Fruit fly (Drosophila melanogaster) whole organism, embryonic: Measurements from ENCODE around the gene Nepl3.

Experiments used
- Atf-2 ChIP-seq: fragments of 200-800 bp; sonication (Bioruptor generic); optimal IDR thresholded peaks from 2 replicates; lab custom pipeline; 2016; ENCODE audit warnings: missing biosample characterization, missing genetic modification characterization
- B-H1 ChIP-seq: fragments of 200-800 bp; sonication (Bioruptor generic); IDR thresholded peaks from 3 replicates; pipeline ENCODE4 v1.3.6; 2022; ENCODE audit warnings: missing biosample characterization, missing genetic modification characterization
- CG10147 ChIP-seq: fragments of 200-800 bp; sonication (Bioruptor generic); optimal IDR thresholded peaks from 2 replicates; lab custom pipeline; 2019; ENCODE audit warnings: missing biosample characterization, mild to moderate bottlenecking, missing genetic modification characterization, moderate library complexity
- CG10431 ChIP-seq: fragments of 200-800 bp; sonication (Bioruptor generic); optimal IDR thresholded peaks from 3 replicates; lab custom pipeline; 2018; ENCODE audit warnings: missing biosample characterization, mild to moderate bottlenecking, missing genetic modification characterization
- CG10654 ChIP-seq: fragments of 200-800 bp; sonication (Bioruptor generic); optimal IDR thresholded peaks from 2 replicates; lab custom pipeline; 2016; ENCODE audit warnings: missing biosample characterization, missing genetic modification characterization
- CG13287 ChIP-seq: fragments of 200-800 bp; sonication (Bioruptor generic); IDR thresholded peaks from 2 replicates; pipeline ENCODE4 v1.3.6; 2022; ENCODE audit warnings: missing biosample characterization, missing genetic modification characterization; ENCODE audit not compliant: partially characterized antibody
- CG14050 ChIP-seq: fragments of 200-800 bp; sonication (Bioruptor generic); IDR thresholded peaks from 3 replicates; pipeline ENCODE4 v1.3.6; 2022; ENCODE audit warnings: missing biosample characterization, missing genetic modification characterization
- CG16779 ChIP-seq: fragments of 200-800 bp; sonication (Bioruptor generic); IDR thresholded peaks from 2 replicates; pipeline ENCODE4 v1.3.6; 2022; ENCODE audit warnings: missing biosample characterization, missing genetic modification characterization
- CG1832 ChIP-seq: fragments of 200-800 bp; sonication (Bioruptor generic); optimal IDR thresholded peaks from 2 replicates; lab custom pipeline; 2017; ENCODE audit warnings: missing biosample characterization, mild to moderate bottlenecking, missing genetic modification characterization, inconsistent platforms
- CG2712 ChIP-seq: fragments of 200-800 bp; optimal IDR thresholded peaks from 3 replicates; lab custom pipeline; 2019; ENCODE audit warnings: missing biosample characterization, mild to moderate bottlenecking, missing genetic modification characterization, moderate library complexity
- CG32772 ChIP-seq: fragments of 200-800 bp; sonication (Bioruptor generic); IDR thresholded peaks from 2 replicates; pipeline ENCODE4 v1.3.6; 2022; ENCODE audit warnings: missing biosample characterization, missing genetic modification characterization
- CG34224 ChIP-seq: fragments of 200-800 bp; sonication (Bioruptor generic); IDR thresholded peaks from 3 replicates; pipeline ENCODE4 v1.3.6; 2022; ENCODE audit warnings: missing biosample characterization, missing genetic modification characterization; ENCODE audit not compliant: partially characterized antibody
- CG4707 ChIP-seq: fragments of 200-800 bp; sonication (Bioruptor generic); optimal IDR thresholded peaks from 2 replicates; lab custom pipeline; 2018; ENCODE audit warnings: missing biosample characterization, mild to moderate bottlenecking, missing genetic modification characterization, moderate library complexity
- CG6854 ChIP-seq: fragments of 200-800 bp; sonication (Bioruptor generic); optimal IDR thresholded peaks from 3 replicates; lab custom pipeline; 2017; ENCODE audit warnings: missing biosample characterization, mild to moderate bottlenecking, missing genetic modification characterization
- CG7372 ChIP-seq: fragments of 200-800 bp; sonication (Bioruptor generic); IDR thresholded peaks from 2 replicates; pipeline ENCODE4 v1.3.6; 2022; ENCODE audit warnings: missing biosample characterization, missing genetic modification characterization
- CG8924 ChIP-seq: fragments of 200-800 bp; optimal IDR thresholded peaks from 3 replicates; lab custom pipeline; 2019; ENCODE audit warnings: missing biosample characterization, mild to moderate bottlenecking, missing genetic modification characterization, moderate library complexity
- CoRest ChIP-seq: fragments of 200-800 bp; sonication (Bioruptor generic); optimal IDR thresholded peaks from 3 replicates; lab custom pipeline; 2018; ENCODE audit warnings: missing biosample characterization, mild to moderate bottlenecking, missing genetic modification characterization, moderate library complexity
- Dip3 ChIP-seq: fragments of 200-800 bp; sonication (Bioruptor generic); optimal IDR thresholded peaks from 3 replicates; lab custom pipeline; 2016; ENCODE audit warnings: missing biosample characterization, missing genetic modification characterization
- Dll ChIP-seq: fragments of 200-800 bp; sonication (Bioruptor generic); IDR thresholded peaks from 4 replicates; pipeline ENCODE4 v1.3.6; 2022; ENCODE audit warnings: missing biosample characterization, missing genetic modification characterization; ENCODE audit not compliant: partially characterized antibody
- Ets65A ChIP-seq: fragments of 200-800 bp; sonication (Bioruptor generic); peaks from one replicate; lab custom pipeline; 2016; ENCODE audit warnings: missing biosample characterization, missing genetic modification characterization
- Fer2 ChIP-seq: fragments of 200-800 bp; sonication (Bioruptor generic); optimal IDR thresholded peaks from 2 replicates; lab custom pipeline; 2018; ENCODE audit warnings: missing biosample characterization, mild to moderate bottlenecking, missing genetic modification characterization, moderate library complexity
- HLH4C ChIP-seq: fragments of 200-800 bp; sonication (Bioruptor generic); IDR thresholded peaks from 3 replicates; pipeline ENCODE4 v1.3.6; 2022; ENCODE audit warnings: missing biosample characterization, missing genetic modification characterization; ENCODE audit not compliant: partially characterized antibody
- Hey ChIP-seq: fragments of 200-800 bp; sonication (Bioruptor generic); optimal IDR thresholded peaks from 3 replicates; lab custom pipeline; 2018; ENCODE audit warnings: missing biosample characterization, mild to moderate bottlenecking, missing genetic modification characterization
- Lpt ChIP-seq: fragments of >200 bp; optimal IDR thresholded peaks from 2 replicates; lab custom pipeline; 2018; ENCODE audit warnings: missing biosample characterization, missing genetic modification characterization
- Meics ChIP-seq: fragments of 200-800 bp; sonication (Bioruptor generic); optimal IDR thresholded peaks from 2 replicates; lab custom pipeline; 2017; ENCODE audit warnings: missing biosample characterization, mild to moderate bottlenecking, missing genetic modification characterization
- Rfx ChIP-seq: fragments of 200-800 bp; sonication (Bioruptor generic); IDR thresholded peaks from 2 replicates; pipeline ENCODE4 v1.3.6; 2022; ENCODE audit warnings: missing biosample characterization, missing genetic modification characterization
- Side ChIP-seq: fragments of 200-800 bp; sonication (Bioruptor generic); optimal IDR thresholded peaks from 2 replicates; lab custom pipeline; 2016; ENCODE audit warnings: missing biosample characterization, missing genetic modification characterization
- Tbp ChIP-seq: fragments of >200 bp; optimal IDR thresholded peaks from 2 replicates; lab custom pipeline; 2018; ENCODE audit warnings: missing biosample characterization, missing genetic modification characterization
- Vsx1 ChIP-seq: fragments of 200-800 bp; sonication (Bioruptor generic); optimal IDR thresholded peaks from 2 replicates; lab custom pipeline; 2017; ENCODE audit warnings: missing biosample characterization, mild to moderate bottlenecking, missing genetic modification characterization, missing genetic modification reagents
- bowl ChIP-seq: fragments of 200-800 bp; sonication (Bioruptor generic); IDR thresholded peaks from 2 replicates; pipeline ENCODE4 v1.3.6; 2022; ENCODE audit warnings: missing biosample characterization, missing genetic modification characterization
- cas ChIP-seq: fragments of 200-800 bp; sonication (Bioruptor generic); IDR thresholded peaks from 2 replicates; pipeline ENCODE4 v1.3.6; 2022; ENCODE audit warnings: missing biosample characterization, missing genetic modification characterization
- cwo ChIP-seq: fragments of 200-800 bp; sonication (Bioruptor generic); optimal IDR thresholded peaks from 3 replicates; lab custom pipeline; 2017; ENCODE audit warnings: missing biosample characterization, missing genetic modification characterization, mild to moderate bottlenecking, moderate library complexity, missing genetic modification reagents
- dm ChIP-seq: fragments of 200-800 bp; sonication (Bioruptor generic); optimal IDR thresholded peaks from 3 replicates; lab custom pipeline; 2016; ENCODE audit warnings: missing biosample characterization, missing genetic modification characterization
- gce ChIP-seq: fragments of 200-800 bp; sonication (Bioruptor generic); IDR thresholded peaks from 3 replicates; pipeline ENCODE4 v1.3.6; 2022; ENCODE audit warnings: missing biosample characterization, missing genetic modification characterization
- grau ChIP-seq: fragments of 200-800 bp; optimal IDR thresholded peaks from 3 replicates; lab custom pipeline; 2019; ENCODE audit warnings: missing biosample characterization, mild to moderate bottlenecking, missing genetic modification characterization, moderate library complexity
- gsb ChIP-seq: fragments of 200-800 bp; sonication (Bioruptor generic); IDR thresholded peaks from 2 replicates; pipeline ENCODE4 v1.3.6; 2022; ENCODE audit warnings: missing biosample characterization, missing genetic modification characterization
- hb ChIP-seq: fragments of 200-800 bp; sonication (Bioruptor generic); IDR thresholded peaks from 3 replicates; pipeline ENCODE4 v1.3.6; 2022; ENCODE audit warnings: missing biosample characterization, missing genetic modification characterization; ENCODE audit not compliant: partially characterized antibody
- hbn ChIP-seq: fragments of 200-800 bp; sonication (Bioruptor generic); IDR thresholded peaks from 2 replicates; pipeline ENCODE4 v1.3.6; 2022; ENCODE audit warnings: missing biosample characterization, missing genetic modification characterization; ENCODE audit not compliant: partially characterized antibody
- jumu ChIP-seq: fragments of 200-800 bp; sonication (Bioruptor generic); optimal IDR thresholded peaks from 3 replicates; lab custom pipeline; 2016; ENCODE audit warnings: missing biosample characterization, missing genetic modification characterization
- klu ChIP-seq: fragments of 200-800 bp; sonication (Bioruptor generic); IDR thresholded peaks from 2 replicates; pipeline ENCODE4 v1.3.6; 2022; ENCODE audit warnings: missing biosample characterization, missing genetic modification characterization
- lmd ChIP-seq: fragments of 200-800 bp; sonication (Bioruptor generic); IDR thresholded peaks from 2 replicates; pipeline ENCODE4 v1.3.6; 2022; ENCODE audit warnings: missing biosample characterization, missing genetic modification characterization
- lola ChIP-seq, 3 experiments: fragments of >200 bp in 2 of 3; fragments of 200-800 bp in 1 of 3; sonication (Bioruptor generic) in 1 of 3; optimal IDR thresholded peaks; 2 replicates each; lab custom pipeline; 2017 to 2019; ENCODE audit warnings: missing biosample characterization in 3 of 3, missing genetic modification characterization in 3 of 3, mild to moderate bottlenecking in 1 of 3, moderate library complexity in 1 of 3
- onecut ChIP-seq: fragments of 200-800 bp; sonication (Bioruptor generic); IDR thresholded peaks from 2 replicates; pipeline ENCODE4 v1.3.6; 2022; ENCODE audit warnings: missing biosample characterization, missing genetic modification characterization
- otp ChIP-seq: fragments of 200-800 bp; sonication (Bioruptor generic); IDR thresholded peaks from 3 replicates; pipeline ENCODE4, ENCODE4 v1.3.6; 2022; ENCODE audit warnings: missing biosample characterization, missing genetic modification characterization
- row ChIP-seq: fragments of 200-800 bp; sonication (Bioruptor generic); IDR thresholded peaks from 3 replicates; pipeline ENCODE4 v1.3.6; 2022; ENCODE audit warnings: missing biosample characterization, missing genetic modification characterization
- sd ChIP-seq: fragments of 200-800 bp; sonication (Bioruptor generic); optimal IDR thresholded peaks from 3 replicates; lab custom pipeline; 2018; ENCODE audit warnings: missing biosample characterization, mild to moderate bottlenecking, missing genetic modification characterization, moderate library complexity
- seq ChIP-seq: fragments of 200-800 bp; sonication (Bioruptor generic); IDR thresholded peaks from 2 replicates; pipeline ENCODE4 v1.3.6; 2022; ENCODE audit warnings: missing biosample characterization, missing genetic modification characterization
- slp2 ChIP-seq: fragments of 200-800 bp; sonication (Bioruptor generic); optimal IDR thresholded peaks from 2 replicates; lab custom pipeline; 2016; ENCODE audit warnings: missing biosample characterization, missing genetic modification characterization
- sr ChIP-seq: fragments of 200-800 bp; sonication (Bioruptor generic); IDR thresholded peaks from 3 replicates; pipeline ENCODE4 v1.3.6; 2022; ENCODE audit warnings: missing biosample characterization, missing genetic modification characterization
- zen ChIP-seq: fragments of 200-800 bp; sonication (Bioruptor generic); optimal IDR thresholded peaks from 3 replicates; lab custom pipeline; 2018; ENCODE audit warnings: missing biosample characterization, mild to moderate bottlenecking, missing genetic modification characterization, moderate library complexity

Gene Nepl3

DNA sequence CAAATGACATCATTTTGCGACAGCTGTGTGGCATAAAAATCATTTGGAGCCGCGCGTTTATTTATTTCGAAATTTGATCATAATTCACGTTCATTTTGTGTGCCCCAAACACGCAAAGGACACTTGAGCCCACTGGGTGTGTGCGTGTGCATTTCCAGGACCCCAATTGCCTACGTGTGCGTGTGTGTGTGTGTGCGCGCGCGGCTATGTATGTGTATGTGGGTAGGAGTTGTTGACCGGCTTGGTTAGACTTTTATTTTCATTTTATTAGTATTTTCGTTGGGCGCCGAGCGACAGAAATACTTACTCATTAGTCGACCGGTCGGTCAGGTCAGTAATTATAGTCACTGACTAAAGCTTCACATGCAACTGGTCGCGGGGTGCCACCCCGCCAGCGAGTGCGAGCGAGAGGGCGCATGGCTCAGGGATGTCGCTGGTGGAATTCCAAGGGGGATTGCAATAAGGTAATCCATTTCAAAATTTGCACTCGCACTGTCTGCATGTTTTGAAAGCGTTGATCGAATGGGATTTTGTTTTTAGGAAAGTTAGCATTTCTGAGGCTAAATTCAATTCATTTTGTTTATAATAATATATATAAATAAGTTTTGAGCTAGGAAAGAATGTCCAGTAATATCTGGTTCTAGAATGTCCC is 14.4 kb downstream of the Nepl3 start (continued):
- TF ChIP-seq CG7372: 0 out of 2 replicates have a peak, but pooled peaks have one; percentile 20
- no peak for TF ChIP-seq hb (GFP tag; lab: Robert Waterston, UW)
- TF ChIP-seq Fer2: no peak
- peak; percentile 60 for TF ChIP-seq lmd (GFP tag; lab: Robert Waterston, UW)
- no peak for TF ChIP-seq CG10147
- no peak for TF ChIP-seq slp2 (GFP tag; lab: Kevin White, UChicago)
- TF ChIP-seq CG4707: no peak
- no peak for TF ChIP-seq hbn (GFP tag; lab: Robert Waterston, UW)
- no peak for TF ChIP-seq CG16779
- TF ChIP-seq CG14050: peak; percentile 50; the same call in 2 of the 3 replicates
- TF ChIP-seq CG10431: no peak
- TF ChIP-seq sd (tag; lab: Kevin White, UChicago): peak; percentile 60
- no peak; the same call in 2 of the 3 replicates for TF ChIP-seq B-H1 (GFP tag; lab: Robert Waterston, UW)
- TF ChIP-seq zen (tag; lab: Kevin White, UChicago): no peak
- no peak for TF ChIP-seq CG10654 (GFP tag; lab: Kevin White, UChicago)
- TF ChIP-seq grau: peak; percentile 32
- no peak for TF ChIP-seq bowl (GFP tag; lab: Robert Waterston, UW)
- TF ChIP-seq lola (GFP tag; optimal IDR thresholded peaks at IDR 0.05; lab: Kevin White, UChicago): no peak
- no peak for TF ChIP-seq Dll
- TF ChIP-seq Tbp (GFP tag; lab: Kevin White, UChicago): no peak
- no peak for TF ChIP-seq cwo (GFP tag; lab: Kevin White, UChicago)
- no peak for TF ChIP-seq CG13287 (GFP tag; lab: Robert Waterston, UW)
- TF ChIP-seq sr: no peak
- TF ChIP-seq Vsx1 (GFP tag; lab: Kevin White, UChicago): no peak
- no peak for TF ChIP-seq CG34224 (GFP tag; lab: Robert Waterston, UW)
- TF ChIP-seq CG1832 (GFP tag; lab: Kevin White, UChicago): peak; percentile 76
- no peak for TF ChIP-seq onecut (GFP tag; lab: Robert Waterston, UW)
- peak; percentile 57 for TF ChIP-seq seq (GFP tag; lab: Robert Waterston, UW)
- TF ChIP-seq Rfx: peak; percentile 67
- peak; percentile 4 for TF ChIP-seq CG8924
- no peak for TF ChIP-seq HLH4C (GFP tag; lab: Robert Waterston, UW)
- TF ChIP-seq cas (GFP tag; lab: Robert Waterston, UW): no peak
- TF ChIP-seq Dip3 (GFP tag; lab: Kevin White, UChicago): peak; percentile 11
- TF ChIP-seq Ets65A (GFP tag; lab: Kevin White, UChicago): peak; percentile 92
- peak; percentile 52 for TF ChIP-seq CoRest (tag; lab: Kevin White, UChicago)
- TF ChIP-seq CG6854 (GFP tag; lab: Kevin White, UChicago): no peak
- no peak for TF ChIP-seq gce (GFP tag; lab: Robert Waterston, UW)
- no peak for TF ChIP-seq klu
- peak; percentile 50 for TF ChIP-seq row (GFP tag; lab: Robert Waterston, UW)
- TF ChIP-seq gsb (GFP tag; lab: Robert Waterston, UW): peak; percentile 50
- peak; percentile 50 for TF ChIP-seq Meics (GFP tag; lab: Kevin White, UChicago)
- TF ChIP-seq dm: no peak
- 0 out of 2 replicates have a peak, but pooled peaks have one; percentile 14 for TF ChIP-seq CG32772 (GFP tag; lab: Robert Waterston, UW)
- TF ChIP-seq Hey (tag; lab: Kevin White, UChicago): no peak
- peak; percentile 40 for TF ChIP-seq CG2712 (tag; lab: Kevin White, UChicago)
- no peak for TF ChIP-seq Lpt (GFP tag; lab: Kevin White, UChicago)
- TF ChIP-seq Atf-2 (GFP tag; lab: Kevin White, UChicago): no peak
- peak; percentile 33; the same call in 1 of the 3 replicates for TF ChIP-seq otp (GFP tag; lab: Robert Waterston, UW)
- no peak for TF ChIP-seq Side (GFP tag; lab: Kevin White, UChicago)
- TF ChIP-seq jumu (GFP tag; lab: Kevin White, UChicago): no peak
